Worm (Caenorhabditis elegans) whole organism, mixed stage, embryonic: Measurements from ENCODE around the gene npr-20.

Experiments used
- M03D4.4 ChIP-seq: sonication (generic microtip); optimal IDR thresholded peaks from 2 replicates; lab custom pipeline; 2017; ENCODE audit warnings: mild to moderate bottlenecking, missing genetic modification characterization, missing compliant biosample characterization
- bed-3 ChIP-seq: fragments of 200-800 bp; sonication (Bioruptor generic); optimal IDR thresholded peaks from 3 replicates; lab custom pipeline; 2018; ENCODE audit warnings: mild to moderate bottlenecking, missing genetic modification characterization, moderate library complexity, missing compliant biosample characterization
- blmp-1 ChIP-seq: fragments of 150-350 bp; optimal IDR thresholded peaks from 2 replicates; lab custom pipeline; 2014; ENCODE audit warnings: missing biosample characterization, missing genetic modification characterization
- ceh-39 ChIP-seq: fragments of 150-350 bp; optimal IDR thresholded peaks from 2 replicates; lab custom pipeline; 2014; ENCODE audit warnings: missing biosample characterization, missing genetic modification characterization
- ceh-43 ChIP-seq: fragments of 200-800 bp; sonication (Bioruptor generic); optimal IDR thresholded peaks from 2 replicates; lab custom pipeline; 2018; ENCODE audit warnings: mild to moderate bottlenecking, missing genetic modification characterization, moderate library complexity, missing compliant biosample characterization
- ceh-83 ChIP-seq: fragments of 200-800 bp; sonication (Bioruptor generic); optimal IDR thresholded peaks from 2 replicates; lab custom pipeline; 2018; ENCODE audit warnings: mild to moderate bottlenecking, missing genetic modification characterization, missing compliant biosample characterization
- ces-1 ChIP-seq: fragments of 150-350 bp; optimal IDR thresholded peaks from 2 replicates; lab custom pipeline; 2014; ENCODE audit warnings: missing biosample characterization, missing genetic modification reagents, missing genetic modification characterization
- cnd-1 ChIP-seq: fragments of 200-800 bp; sonication (Bioruptor generic); optimal IDR thresholded peaks from 2 replicates; lab custom pipeline; 2018; ENCODE audit warnings: mild to moderate bottlenecking, missing genetic modification characterization, missing compliant biosample characterization
- drap-1 ChIP-seq: fragments of 200-800 bp; sonication (Bioruptor generic); optimal IDR thresholded peaks from 3 replicates; lab custom pipeline; 2018; ENCODE audit warnings: mild to moderate bottlenecking, missing genetic modification characterization, missing compliant biosample characterization
- elt-3 ChIP-seq: fragments of 150-350 bp; optimal IDR thresholded peaks from 2 replicates; lab custom pipeline; 2014; ENCODE audit warnings: missing biosample characterization, missing genetic modification characterization
- flh-1 ChIP-seq: fragments of 200-800 bp; sonication (Bioruptor generic); optimal IDR thresholded peaks from 2 replicates; lab custom pipeline; 2018; ENCODE audit warnings: mild to moderate bottlenecking, missing genetic modification characterization, moderate library complexity, missing compliant biosample characterization
- ham-2 ChIP-seq: fragments of 200-800 bp; sonication (Bioruptor generic); optimal IDR thresholded peaks from 2 replicates; lab custom pipeline; 2018; ENCODE audit warnings: mild to moderate bottlenecking, missing genetic modification characterization, missing compliant biosample characterization
- hlh-1 ChIP-seq: fragments of 150-350 bp; optimal IDR thresholded peaks from 2 replicates; lab custom pipeline; 2014; ENCODE audit warnings: missing biosample characterization, missing genetic modification reagents, missing genetic modification characterization
- lin-13 ChIP-seq: fragments of 150-350 bp; optimal IDR thresholded peaks from 2 replicates; lab custom pipeline; 2014; ENCODE audit warnings: missing biosample characterization, missing genetic modification characterization
- lin-32 ChIP-seq: fragments of 200-800 bp; sonication (Bioruptor generic); optimal IDR thresholded peaks from 2 replicates; lab custom pipeline; 2018; ENCODE audit warnings: mild to moderate bottlenecking, missing genetic modification characterization, missing compliant biosample characterization
- lsy-2 ChIP-seq: fragments of 150-350 bp; optimal IDR thresholded peaks from 2 replicates; lab custom pipeline; 2014; ENCODE audit warnings: missing biosample characterization, missing genetic modification characterization
- mab-5 ChIP-seq: fragments of 150-350 bp; optimal IDR thresholded peaks from 2 replicates; lab custom pipeline; 2014; ENCODE audit warnings: missing biosample characterization, missing genetic modification characterization
- mep-1 ChIP-seq: fragments of 150-350 bp; optimal IDR thresholded peaks from 2 replicates; lab custom pipeline; 2017; ENCODE audit warnings: missing biosample characterization, missing genetic modification reagents, missing genetic modification characterization, inconsistent platforms
- mls-2 ChIP-seq: sonication (generic microtip); optimal IDR thresholded peaks from 2 replicates; lab custom pipeline; 2016; ENCODE audit warnings: mild to moderate bottlenecking, missing genetic modification characterization, moderate library complexity, missing compliant biosample characterization
- nhr-12 ChIP-seq: fragments of 150-350 bp; optimal IDR thresholded peaks from 2 replicates; lab custom pipeline; 2014; ENCODE audit warnings: missing biosample characterization, missing genetic modification characterization
- nhr-237 ChIP-seq: fragments of 150-350 bp; optimal IDR thresholded peaks from 2 replicates; lab custom pipeline; 2014; ENCODE audit warnings: missing biosample characterization, missing genetic modification characterization
- pha-4 ChIP-seq: fragments of 150-350 bp; optimal IDR thresholded peaks from 2 replicates; lab custom pipeline; 2018; ENCODE audit warnings: missing biosample characterization, missing genetic modification reagents, missing genetic modification characterization
- snpc-4 ChIP-seq: fragments of 150-350 bp; optimal IDR thresholded peaks from 2 replicates; lab custom pipeline; 2014; ENCODE audit warnings: missing biosample characterization, missing genetic modification characterization
- sptf-1 ChIP-seq: sonication (generic microtip); optimal IDR thresholded peaks from 2 replicates; lab custom pipeline; 2017; ENCODE audit warnings: mild to moderate bottlenecking, missing genetic modification characterization, moderate library complexity, missing compliant biosample characterization
- tbx-8 ChIP-seq: fragments of 200-800 bp; sonication (Bioruptor generic); optimal IDR thresholded peaks from 2 replicates; lab custom pipeline; 2018; ENCODE audit warnings: mild to moderate bottlenecking, missing genetic modification characterization, moderate library complexity, missing compliant biosample characterization
- unc-120 ChIP-seq: sonication (generic microtip); optimal IDR thresholded peaks from 2 replicates; lab custom pipeline; 2017; ENCODE audit warnings: missing genetic modification characterization, missing compliant biosample characterization; ENCODE audit not compliant: poor library complexity, severe bottlenecking
- unc-39 ChIP-seq: fragments of 150-350 bp; optimal IDR thresholded peaks from 2 replicates; lab custom pipeline; 2014; ENCODE audit warnings: missing biosample characterization, missing genetic modification characterization
- unc-62 ChIP-seq: fragments of 150-350 bp; optimal IDR thresholded peaks from 2 replicates; lab custom pipeline; 2014; ENCODE audit warnings: missing biosample characterization, missing genetic modification reagents, missing genetic modification characterization
- zip-8 ChIP-seq: fragments of 150-350 bp; optimal IDR thresholded peaks from 2 replicates; lab custom pipeline; 2014; ENCODE audit warnings: missing biosample characterization, missing genetic modification characterization
- ztf-11 ChIP-seq: fragments of 150-350 bp; optimal IDR thresholded peaks from 2 replicates; lab custom pipeline; 2014; ENCODE audit warnings: missing biosample characterization, missing genetic modification characterization

Gene npr-20

ce11 chrII:8866844-8867243 is 1.9 kb upstream of the npr-20 start:
- TF ChIP-seq mls-2 (tag; lab: Kevin White, UChicago), result no peak

ce11 chrII:8859596-8859995 is 5.4 kb downstream of the npr-20 start, which contains the start of gene snb-6:
Gene snb-6 (minus strand): TSS chrII:8859696.
- TF ChIP-seq unc-62 (GFP tag; lab: Kevin White, UChicago) (no peak), unc-120 (tag; lab: Kevin White, UChicago) (no peak), mab-5 (tag; lab: Kevin White, UChicago) (no peak), sptf-1 (no peak), mls-2 (tag; lab: Kevin White, UChicago) (no peak), ces-1 (GFP tag; lab: Kevin White, UChicago) (no peak), lin-13 (tag; lab: Kevin White, UChicago) (no peak)

ce11 chrII:8857074-8857473 is 7.9 kb downstream of the npr-20 start:
- no peak for TF ChIP-seq snpc-4
- no peak for TF ChIP-seq ceh-39 (tag; lab: Kevin White, UChicago)
- TF ChIP-seq lsy-2 (tag; lab: Kevin White, UChicago), result no peak
- no peak for TF ChIP-seq pha-4
- TF ChIP-seq lin-13 (tag; lab: Kevin White, UChicago), result no peak
- TF ChIP-seq ceh-43 (GFP tag; lab: Kevin White, UChicago), result no peak
- no peak for TF ChIP-seq unc-120 (tag; lab: Kevin White, UChicago)
- no peak for TF ChIP-seq elt-3 (tag; lab: Kevin White, UChicago)
- TF ChIP-seq mls-2 (tag; lab: Kevin White, UChicago), result no peak
- TF ChIP-seq hlh-1 (tag; lab: Kevin White, UChicago), result no peak
- no peak for TF ChIP-seq nhr-12 (tag; lab: Kevin White, UChicago)

ce11 chrII:8856524-8856923 is 8.5 kb downstream of the npr-20 start:
- TF ChIP-seq unc-62 (GFP tag; lab: Kevin White, UChicago), result peak; percentile 12
- peak; percentile 75 for TF ChIP-seq ham-2
- TF ChIP-seq flh-1, result no peak
- no peak for TF ChIP-seq nhr-237 (tag; lab: Kevin White, UChicago)
- peak; percentile 59 for TF ChIP-seq blmp-1 (tag; lab: Kevin White, UChicago)

ce11 chrII:8854874-8855273 is 10.1 kb downstream of the npr-20 start:
- TF ChIP-seq mab-5 (tag; lab: Kevin White, UChicago), result no peak
- TF ChIP-seq elt-3 (tag; lab: Kevin White, UChicago), result no peak
- TF ChIP-seq ceh-83, result no peak
- TF ChIP-seq unc-62 (GFP tag; lab: Kevin White, UChicago), result no peak
- no peak for TF ChIP-seq unc-39 (tag; lab: Kevin White, UChicago)
- no peak for TF ChIP-seq lin-13 (tag; lab: Kevin White, UChicago)
- TF ChIP-seq hlh-1 (tag; lab: Kevin White, UChicago), result no peak
- TF ChIP-seq tbx-8, result no peak

- TF ChIP-seq blmp-1 (tag; lab: Kevin White, UChicago) (no peak), mab-5 (tag; lab: Kevin White, UChicago) (no peak), zip-8 (tag; lab: Kevin White, UChicago) (no peak), elt-3 (tag; lab: Kevin White, UChicago) (no peak), hlh-1 (tag; lab: Kevin White, UChicago) (no peak)
- TF ChIP-seq, all 35 proteins: peak for 0
Observed at ce11 chrII:8853960-8854359, 11.0 kb downstream of the npr-20 start.

ce11 chrII:8853238-8853637 is 11.7 kb downstream of the npr-20 start:
- no peak for TF ChIP-seq zip-8 (tag; lab: Kevin White, UChicago)
- no peak for TF ChIP-seq mls-2 (tag; lab: Kevin White, UChicago)
- no peak for TF ChIP-seq ztf-11 (tag; lab: Kevin White, UChicago)
- no peak for TF ChIP-seq unc-120 (tag; lab: Kevin White, UChicago)
- no peak for TF ChIP-seq lsy-2 (tag; lab: Kevin White, UChicago)
- no peak for TF ChIP-seq drap-1 (GFP tag; lab: Kevin White, UChicago)
- TF ChIP-seq mep-1, result no peak
- TF ChIP-seq ceh-43 (GFP tag; lab: Kevin White, UChicago), result no peak
- TF ChIP-seq cnd-1 (tag; lab: Kevin White, UChicago), result no peak
- TF ChIP-seq lin-32, result no peak
- no peak for TF ChIP-seq M03D4.4 (tag; lab: Kevin White, UChicago)
- no peak for TF ChIP-seq bed-3
- TF ChIP-seq hlh-1 (tag; lab: Kevin White, UChicago), result no peak
- TF ChIP-seq tbx-8, result no peak
- no peak for TF ChIP-seq unc-62 (GFP tag; lab: Kevin White, UChicago)
- TF ChIP-seq, all 35 proteins: peak for 0
